Worm (Caenorhabditis elegans) whole organism, L4 larva: ENCODE data around the gene Y38E10A.28.

ENCODE experiments used
- R02D3.7 ChIP-seq: fragments of 150-350 bp; sonication (generic microtip); optimal IDR thresholded peaks from 3 replicates; lab custom pipeline; 2014; ENCODE audit warnings: missing biosample characterization, missing genetic modification characterization
- Y105C5A.15 ChIP-seq: fragments of 200-800 bp; sonication (Bioruptor generic); IDR thresholded peaks from 2 replicates; pipeline ENCODE4 v1.3.6; 2022; ENCODE audit warnings: missing genetic modification characterization, missing compliant biosample characterization
- Y5F2A.4 ChIP-seq: fragments of 200-800 bp; sonication (Bioruptor generic); optimal IDR thresholded peaks from 2 replicates; lab custom pipeline; 2018; ENCODE audit warnings: mild to moderate bottlenecking, missing genetic modification characterization, missing compliant biosample characterization
- aha-1 ChIP-seq: fragments of 150-350 bp; peaks from one replicate; lab custom pipeline; 2014; ENCODE audit warnings: missing biosample characterization, missing genetic modification characterization
- aly-2 ChIP-seq: sonication (generic microtip); optimal IDR thresholded peaks from 2 replicates; lab custom pipeline; 2018; ENCODE audit warnings: missing biosample characterization, missing genetic modification characterization
- ceh-62 ChIP-seq: sonication (generic microtip); optimal IDR thresholded peaks from 2 replicates; lab custom pipeline; 2017; ENCODE audit warnings: missing biosample characterization, missing genetic modification characterization
- ctbp-1 ChIP-seq: fragments of 200-800 bp; sonication (Bioruptor generic); IDR thresholded peaks from 2 replicates; pipeline ENCODE4 v1.3.6; 2022; ENCODE audit warnings: missing genetic modification reagents, missing genetic modification characterization, missing compliant biosample characterization
- daf-19 ChIP-seq: fragments of 200-800 bp; sonication (Bioruptor generic); conservative IDR thresholded peaks from 2 replicates; pipeline ENCODE4 v1.3.6; 2022; ENCODE audit warnings: missing genetic modification characterization, missing compliant biosample characterization
- duxl-1 ChIP-seq: sonication (generic microtip); optimal IDR thresholded peaks from 2 replicates; lab custom pipeline; 2016; ENCODE audit warnings: mild to moderate bottlenecking, missing genetic modification characterization, moderate library complexity, missing compliant biosample characterization; ENCODE audit not compliant: poor library complexity
- egl-27 ChIP-seq: sonication (generic microtip); optimal IDR thresholded peaks from 3 replicates; lab custom pipeline; 2017; ENCODE audit warnings: missing biosample characterization, missing genetic modification reagents, missing genetic modification characterization
- gei-8 ChIP-seq: fragments of 200-800 bp; sonication (Bioruptor generic); optimal IDR thresholded peaks from 2 replicates; lab custom pipeline; 2018; ENCODE audit warnings: mild to moderate bottlenecking, missing genetic modification characterization, missing compliant biosample characterization
- hif-1 ChIP-seq, 2 experiments: sonication (generic microtip); optimal IDR thresholded peaks; 2 replicates each; lab custom pipeline; 2016 to 2017; ENCODE audit warnings: missing compliant biosample characterization in 2 of 2, missing genetic modification characterization in 2 of 2, missing genetic modification reagents in 2 of 2, missing genotype in 2 of 2, mild to moderate bottlenecking in 1 of 2
- hmg-1.1 ChIP-seq: fragments of 200-800 bp; sonication (Bioruptor generic); IDR thresholded peaks from 2 replicates; pipeline ENCODE4 v1.3.6; 2022; ENCODE audit warnings: missing genetic modification reagents, missing genetic modification characterization, missing compliant biosample characterization
- lim-7 ChIP-seq: fragments of 200-800 bp; sonication (Bioruptor generic); IDR thresholded peaks from 2 replicates; pipeline ENCODE4 v1.3.6; 2022; ENCODE audit warnings: missing genetic modification characterization, missing compliant biosample characterization
- lin-13 ChIP-seq: fragments of 150-350 bp; optimal IDR thresholded peaks from 2 replicates; lab custom pipeline; 2014; ENCODE audit warnings: missing biosample characterization, missing genetic modification reagents, missing genetic modification characterization
- lsy-2 ChIP-seq, 2 experiments: fragments of 150-350 bp in 1 of 2; sonication (generic microtip) in 1 of 2; optimal IDR thresholded peaks; 2 replicates each; lab custom pipeline; 2014 to 2017; ENCODE audit warnings: missing biosample characterization in 2 of 2, missing genetic modification characterization in 2 of 2
- madf-9 ChIP-seq: fragments of 200-800 bp; sonication (Bioruptor generic); conservative IDR thresholded peaks from 2 replicates; pipeline ENCODE4 v1.3.6; 2022; ENCODE audit warnings: missing genetic modification reagents, missing genetic modification characterization, missing compliant biosample characterization
- mdt-29 ChIP-seq: fragments of 200-800 bp; sonication (Bioruptor generic); IDR thresholded peaks from 2 replicates; pipeline ENCODE4 v1.3.6; 2022; ENCODE audit warnings: missing genetic modification reagents, missing genetic modification characterization, missing compliant biosample characterization
- mep-1 ChIP-seq: fragments of 150-350 bp; sonication (generic microtip); optimal IDR thresholded peaks from 3 replicates; lab custom pipeline; 2014; ENCODE audit warnings: missing biosample characterization, missing genetic modification characterization
- mes-2 ChIP-seq: sonication (generic microtip); optimal IDR thresholded peaks from 2 replicates; lab custom pipeline; 2016; ENCODE audit warnings: missing genotype, mild to moderate bottlenecking, missing genetic modification characterization, missing compliant biosample characterization; ENCODE audit not compliant: poor library complexity, severe bottlenecking
- mxl-2 ChIP-seq: fragments of 200-800 bp; sonication (Bioruptor generic); conservative IDR thresholded peaks from 2 replicates; pipeline ENCODE4 v1.3.6; 2022; ENCODE audit warnings: missing genetic modification reagents, missing genetic modification characterization, missing compliant biosample characterization
- mxl-3 ChIP-seq: fragments of 200-800 bp; sonication (Bioruptor generic); optimal IDR thresholded peaks from 2 replicates; lab custom pipeline; 2018; ENCODE audit warnings: mild to moderate bottlenecking, missing genetic modification characterization, missing compliant biosample characterization
- nhr-111 ChIP-seq: fragments of 200-800 bp; sonication (Bioruptor generic); optimal IDR thresholded peaks from 2 replicates; lab custom pipeline; 2018; ENCODE audit warnings: mild to moderate bottlenecking, missing genetic modification characterization, missing compliant biosample characterization
- nhr-6 ChIP-seq: fragments of 150-350 bp; optimal IDR thresholded peaks from 2 replicates; lab custom pipeline; 2014; ENCODE audit warnings: missing biosample characterization, missing genetic modification characterization
- nhr-76 ChIP-seq: fragments of 150-350 bp; optimal IDR thresholded peaks from 2 replicates; lab custom pipeline; 2014; ENCODE audit warnings: missing biosample characterization, missing genetic modification characterization
- tag-97 ChIP-seq: fragments of 200-800 bp; sonication (Bioruptor generic); IDR thresholded peaks from 2 replicates; pipeline ENCODE4 v1.3.6; 2022; ENCODE audit warnings: missing genetic modification characterization, missing compliant biosample characterization
- unc-130 ChIP-seq: sonication (generic microtip); optimal IDR thresholded peaks from 2 replicates; lab custom pipeline; 2016; ENCODE audit warnings: missing genetic modification reagents, missing genetic modification characterization, missing compliant biosample characterization
- unc-62 ChIP-seq, 3 experiments: fragments of 150-350 bp in 1 of 3; sonication (generic microtip); optimal IDR thresholded peaks in 2 of 3; peaks in 1 of 3; 1 replicate in 1 of 3; 2 replicates in 2 of 3; lab custom pipeline; 2014 to 2017; ENCODE audit warnings: missing biosample characterization in 3 of 3, missing genetic modification characterization in 3 of 3, missing genetic modification reagents in 3 of 3, missing genotype in 1 of 3
- vab-7 ChIP-seq: fragments of 200-800 bp; sonication (Bioruptor generic); IDR thresholded peaks from 2 replicates; pipeline ENCODE4 v1.3.6; 2022; ENCODE audit warnings: missing genetic modification reagents, missing genetic modification characterization, missing compliant biosample characterization
- zip-11 ChIP-seq: fragments of 200-800 bp; sonication (Bioruptor generic); IDR thresholded peaks from 2 replicates; pipeline ENCODE4 v1.3.6; 2022; ENCODE audit warnings: missing genetic modification characterization, missing compliant biosample characterization
- ztf-11 ChIP-seq: fragments of 150-350 bp; optimal IDR thresholded peaks from 2 replicates; lab custom pipeline; 2014; ENCODE audit warnings: missing biosample characterization, missing genetic modification characterization

Y38E10A.28 gene

DNA sequence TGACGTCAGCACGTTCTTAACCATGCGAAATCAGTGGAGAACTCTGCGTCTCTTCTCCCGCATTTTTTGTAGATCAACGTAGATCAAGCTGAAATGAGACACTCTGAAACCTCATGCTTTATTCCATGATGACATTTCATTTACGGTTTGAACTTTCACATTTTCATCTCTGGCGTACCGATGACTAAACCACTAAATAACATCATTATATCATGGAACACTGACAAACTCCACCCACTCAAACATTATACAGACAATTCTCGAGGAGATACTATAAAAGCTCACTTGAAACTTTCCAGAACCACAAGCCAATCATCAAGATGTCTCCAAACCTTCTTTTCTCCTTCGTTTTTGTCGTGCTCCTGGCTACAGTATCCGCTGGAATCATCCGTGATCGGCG lies 2.6 kb upstream of the Y38E10A.28 start, which contains the start of gene nspe-7:
nspe-7 (plus strand) TSS at position 301 of the 400 bp plus-strand sequence.
- TF ChIP-seq mxl-2 (GFP tag; lab: Robert Waterston, UW) (no peak), vab-7 (GFP tag; lab: Robert Waterston, UW) (no peak), tag-97 (GFP tag; lab: Robert Waterston, UW) (no peak), hmg-1.1 (GFP tag; lab: Robert Waterston, UW) (no peak), lin-13 (GFP tag; lab: Kevin White, UChicago) (no peak), nhr-76 (tag; lab: Kevin White, UChicago) (no peak), mxl-3 (GFP tag; lab: Kevin White, UChicago) (no peak), Y105C5A.15 (GFP tag; lab: Robert Waterston, UW) (no peak), egl-27 (no peak), madf-9 (GFP tag; lab: Robert Waterston, UW) (no peak), daf-19 (GFP tag; lab: Robert Waterston, UW) (no peak), duxl-1 (tag; lab: Kevin White, UChicago) (no peak), ctbp-1 (no peak)

- TF ChIP-seq gei-8 (GFP tag; lab: Kevin White, UChicago), result no peak
- TF ChIP-seq ceh-62 (tag; lab: Kevin White, UChicago), result no peak
- no peak for TF ChIP-seq aly-2
- peak in 1 of 2 experiments; percentile 32 for TF ChIP-seq unc-62 (GFP tag; optimal IDR thresholded peaks at IDR 0.05 in 1 of 2; lab: Kevin White, UChicago)
- TF ChIP-seq unc-62 (tag; optimal IDR thresholded peaks at IDR 0.05; lab: Kevin White, UChicago), result no peak
Observed at ce11 chrII:12628566-12628965, 921 bp upstream of the Y38E10A.28 start, which contains the start of gene nspe-5. nspe-5 (plus strand) TSS chrII:12628866.

DNA sequence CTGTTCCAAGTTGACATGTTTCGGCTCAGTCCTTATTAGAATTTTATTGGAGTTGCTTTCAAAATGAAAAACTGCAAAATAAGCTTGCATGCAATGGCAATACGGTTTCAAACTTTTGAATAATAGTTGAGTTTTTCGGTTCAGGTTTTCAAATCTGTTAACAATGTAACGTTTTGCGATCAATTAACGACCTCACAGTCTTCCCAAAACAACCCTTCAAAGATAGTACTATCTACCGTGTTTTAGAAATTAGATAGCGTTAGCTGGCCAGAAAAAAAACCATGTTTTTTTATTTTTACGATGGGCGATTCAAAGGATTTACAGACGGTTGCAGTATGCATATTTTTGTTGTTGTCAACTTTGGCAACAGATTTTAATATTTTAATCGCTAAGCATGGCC lies 1.4 kb downstream of the Y38E10A.28 start, which contains the start of gene Y38E10A.34:
Y38E10A.34 (plus strand) TSS at position 301 of the 400 bp plus-strand sequence.
- TF ChIP-seq hif-1 (tag; optimal IDR thresholded peaks at IDR 0.05; lab: Kevin White, UChicago) (no peak), nhr-111 (GFP tag; lab: Kevin White, UChicago) (no peak), lim-7 (GFP tag; lab: Robert Waterston, UW) (no peak), mes-2 (no peak), Y105C5A.15 (GFP tag; lab: Robert Waterston, UW) (no peak)
- TF ChIP-seq, all 104 proteins: peak for 0

DNA sequence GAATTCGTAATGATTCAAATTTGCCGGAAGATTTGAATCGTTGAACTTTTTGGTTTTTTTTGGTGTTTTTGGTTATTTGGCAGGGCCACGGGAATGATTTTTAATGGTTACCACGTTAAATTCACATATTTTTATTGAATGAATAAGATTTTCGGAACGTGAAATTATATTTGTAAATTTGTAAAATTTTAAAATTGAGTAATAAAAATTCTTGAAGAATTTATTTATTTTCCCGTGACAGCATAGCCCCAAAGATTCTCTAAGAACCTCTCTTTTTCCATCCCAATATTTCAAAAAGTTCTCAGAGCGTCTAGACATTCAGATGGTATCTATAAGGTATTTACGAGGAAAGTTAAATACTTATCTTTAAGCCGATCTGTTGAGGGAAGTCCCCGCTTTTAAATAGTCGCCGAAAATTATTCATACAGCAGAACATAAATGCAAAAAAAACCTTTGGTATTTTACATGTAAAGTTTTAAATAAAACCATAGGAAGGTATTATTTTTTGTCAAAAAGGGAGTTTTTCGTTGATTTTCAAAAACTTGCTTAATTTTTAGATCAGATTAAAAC lies 5.3 kb downstream of the Y38E10A.28 start, which contains the start of gene Y38E10A.17:
Y38E10A.17 (minus strand) TSS at position 51 of the 570 bp plus-strand sequence.
- TF ChIP-seq R02D3.7 (tag; lab: Kevin White, UChicago) (no peak), unc-130 (GFP tag; lab: Kevin White, UChicago) (no peak), mdt-29 (GFP tag; lab: Robert Waterston, UW) (no peak), lim-7 (GFP tag; lab: Robert Waterston, UW) (no peak), hmg-1.1 (GFP tag; lab: Robert Waterston, UW) (no peak)

DNA sequence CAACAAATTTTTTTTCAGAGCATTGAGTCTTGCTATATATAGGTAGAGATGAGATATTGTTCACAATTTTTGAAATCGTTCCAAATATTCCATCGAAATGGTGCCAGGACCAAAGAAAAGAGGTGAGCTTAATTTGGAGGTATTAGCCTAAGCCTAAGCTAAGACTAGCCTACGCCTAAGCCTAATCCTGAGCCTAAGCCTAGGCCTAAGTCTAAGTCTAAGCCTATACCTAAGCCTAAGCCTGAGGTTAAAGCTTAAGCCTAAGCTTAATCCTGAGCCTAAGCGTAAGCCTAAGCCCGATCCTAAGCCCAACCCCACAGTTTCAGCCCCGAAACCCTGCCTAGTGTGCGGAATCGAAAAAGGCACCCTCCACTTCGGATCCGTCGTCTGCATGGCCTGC lies 7.1 kb downstream of the Y38E10A.28 start, which contains the start of gene nhr-234:
nhr-234 (plus strand) TSS at position 77 of the 400 bp plus-strand sequence.
- TF ChIP-seq aha-1 (tag; lab: Kevin White, UChicago) (peak; percentile 23), ztf-11 (tag; lab: Kevin White, UChicago) (no peak)
- TF ChIP-seq, all 104 proteins: peak for 1

DNA sequence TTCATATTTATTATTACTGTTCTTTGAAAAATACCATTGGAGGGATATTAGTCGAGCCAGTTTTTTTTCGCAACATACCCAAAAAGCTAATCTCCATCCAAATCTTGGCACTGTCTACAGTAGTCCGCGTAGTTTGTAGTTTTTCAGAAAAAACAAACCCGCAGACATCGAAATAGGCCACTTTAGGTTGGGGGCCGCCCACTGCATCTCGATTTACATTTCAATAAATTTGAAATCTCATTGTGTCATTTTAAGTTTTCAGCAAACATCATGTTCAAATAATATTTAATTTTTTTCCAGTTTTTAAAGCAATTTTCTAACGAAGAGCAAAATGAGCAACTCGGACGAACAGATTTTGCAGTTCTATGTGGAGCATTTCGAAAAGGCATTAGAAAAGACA lies 10.9 kb downstream of the Y38E10A.28 start, which contains the start of gene nhr-235:
nhr-235 (plus strand) TSS at position 301 of the 400 bp plus-strand sequence.
- TF ChIP-seq mep-1 (tag; lab: Kevin White, UChicago), result no peak
- TF ChIP-seq zip-11 (GFP tag; lab: Robert Waterston, UW), result no peak
- no peak for TF ChIP-seq Y105C5A.15 (GFP tag; lab: Robert Waterston, UW)
- no peak for TF ChIP-seq nhr-111 (GFP tag; lab: Kevin White, UChicago)
- no peak for TF ChIP-seq lsy-2 (tag; optimal IDR thresholded peaks at IDR 0.05; lab: Kevin White, UChicago)
- no peak for TF ChIP-seq nhr-6 (tag; lab: Kevin White, UChicago)
- no peak for TF ChIP-seq Y5F2A.4 (GFP tag; lab: Kevin White, UChicago)
